Fruit fly (Drosophila melanogaster) whole organism, embryonic: Measurements from ENCODE around the gene CG10874.

Experiments
- Atf-2 ChIP-seq: fragments of 200-800 bp; sonication (Bioruptor generic); optimal IDR thresholded peaks from 2 replicates; lab custom pipeline; 2016; ENCODE audit warnings: missing biosample characterization, missing genetic modification characterization
- CG10267 ChIP-seq: fragments of 200-800 bp; sonication (Bioruptor generic); optimal IDR thresholded peaks from 2 replicates; lab custom pipeline; 2018; ENCODE audit warnings: missing biosample characterization, mild to moderate bottlenecking, missing genetic modification characterization, moderate library complexity
- CG12391 ChIP-seq: fragments of 200-800 bp; sonication (Bioruptor generic); optimal IDR thresholded peaks from 3 replicates; lab custom pipeline; 2018; ENCODE audit warnings: missing biosample characterization, mild to moderate bottlenecking, missing genetic modification characterization, moderate library complexity
- CG12744 ChIP-seq: fragments of 200-800 bp; sonication (Bioruptor generic); optimal IDR thresholded peaks from 2 replicates; lab custom pipeline; 2016; ENCODE audit warnings: missing biosample characterization, missing genetic modification characterization
- CG13123 ChIP-seq: fragments of 200-800 bp; sonication (Bioruptor generic); optimal IDR thresholded peaks from 2 replicates; lab custom pipeline; 2016; ENCODE audit warnings: missing biosample characterization, missing genetic modification characterization
- CG13287 ChIP-seq: fragments of 200-800 bp; sonication (Bioruptor generic); IDR thresholded peaks from 2 replicates; pipeline ENCODE4 v1.3.6; 2022; ENCODE audit warnings: missing biosample characterization, missing genetic modification characterization; ENCODE audit not compliant: partially characterized antibody
- CG14667 ChIP-seq: fragments of 200-800 bp; sonication (Bioruptor generic); IDR thresholded peaks from 2 replicates; pipeline ENCODE4 v1.3.6; 2022; ENCODE audit warnings: missing biosample characterization, missing genetic modification characterization
- CG17186 ChIP-seq: fragments of 200-800 bp; sonication (Bioruptor generic); optimal IDR thresholded peaks from 3 replicates; lab custom pipeline; 2017; ENCODE audit warnings: missing biosample characterization, missing genetic modification reagents, missing genetic modification characterization
- CG30020 ChIP-seq: fragments of 200-800 bp; optimal IDR thresholded peaks from 2 replicates; lab custom pipeline; 2019; ENCODE audit warnings: missing biosample characterization, mild to moderate bottlenecking, missing genetic modification characterization, moderate library complexity
- CG30403 ChIP-seq: fragments of 200-800 bp; sonication (Bioruptor generic); optimal IDR thresholded peaks from 3 replicates; lab custom pipeline; 2016; ENCODE audit warnings: missing biosample characterization, missing genetic modification characterization
- CG3281 ChIP-seq: fragments of 200-800 bp; sonication (Bioruptor generic); optimal IDR thresholded peaks from 3 replicates; lab custom pipeline; 2017; ENCODE audit warnings: missing biosample characterization, mild to moderate bottlenecking, missing genetic modification characterization
- CG4328 ChIP-seq: fragments of 200-800 bp; sonication (Bioruptor generic); optimal IDR thresholded peaks from 3 replicates; lab custom pipeline; 2017; ENCODE audit warnings: missing biosample characterization, missing genetic modification reagents, missing genetic modification characterization
- CG4854 ChIP-seq: fragments of 200-800 bp; sonication (Bioruptor generic); optimal IDR thresholded peaks from 2 replicates; lab custom pipeline; 2016; ENCODE audit warnings: missing biosample characterization, missing genetic modification characterization, inconsistent platforms
- CG8944 ChIP-seq: fragments of 200-800 bp; sonication (Bioruptor generic); optimal IDR thresholded peaks from 3 replicates; lab custom pipeline; 2016; ENCODE audit warnings: missing biosample characterization, missing genetic modification characterization
- CG9215 ChIP-seq: fragments of 200-800 bp; sonication (Bioruptor generic); IDR thresholded peaks from 2 replicates; pipeline ENCODE4 v1.3.6; 2022; ENCODE audit warnings: missing biosample characterization, missing genetic modification characterization
- CG9727 ChIP-seq: fragments of 200-800 bp; sonication (Bioruptor generic); optimal IDR thresholded peaks from 3 replicates; lab custom pipeline; 2017; ENCODE audit warnings: missing biosample characterization, mild to moderate bottlenecking, missing genetic modification characterization
- CkIIα-i1 ChIP-seq: fragments of 200-800 bp; sonication (Bioruptor generic); IDR thresholded peaks from 2 replicates; pipeline ENCODE4 v1.3.6; 2022; ENCODE audit warnings: missing biosample characterization, missing genetic modification characterization
- CoRest ChIP-seq: fragments of 200-800 bp; sonication (Bioruptor generic); optimal IDR thresholded peaks from 3 replicates; lab custom pipeline; 2018; ENCODE audit warnings: missing biosample characterization, mild to moderate bottlenecking, missing genetic modification characterization, moderate library complexity
- D ChIP-seq, 2 experiments: fragments of 200-800 bp in 1 of 2; fragments of >200 bp in 1 of 2; sonication (Bioruptor generic) in 1 of 2; optimal IDR thresholded peaks; 2 replicates in 1 of 2; 3 replicates in 1 of 2; lab custom pipeline; 2017; ENCODE audit warnings: mild to moderate bottlenecking in 1 of 2, missing biosample characterization in 1 of 2, missing genetic modification characterization in 1 of 2, missing genetic modification reagents in 1 of 2
- Dek ChIP-seq: fragments of 200-800 bp; sonication (Bioruptor generic); optimal IDR thresholded peaks from 3 replicates; lab custom pipeline; 2019; ENCODE audit warnings: missing biosample characterization, mild to moderate bottlenecking, missing genetic modification characterization, moderate library complexity
- Dip2 ChIP-seq: fragments of 200-800 bp; sonication (Bioruptor generic); IDR thresholded peaks from 2 replicates; pipeline ENCODE4 v1.3.6; 2022; ENCODE audit warnings: missing biosample characterization, missing genetic modification characterization
- Dref ChIP-seq: fragments of 200-800 bp; sonication (Bioruptor generic); IDR thresholded peaks from 2 replicates; pipeline ENCODE4 v1.3.6; 2022; ENCODE audit warnings: missing biosample characterization, missing genetic modification characterization
- Hr3 ChIP-seq: fragments of 200-800 bp; sonication (Bioruptor generic); optimal IDR thresholded peaks from 3 replicates; lab custom pipeline; 2016; ENCODE audit warnings: missing biosample characterization, missing genetic modification characterization
- Hsf ChIP-seq: fragments of 200-800 bp; sonication (Bioruptor generic); optimal IDR thresholded peaks from 3 replicates; lab custom pipeline; 2016; ENCODE audit warnings: missing biosample characterization, missing genetic modification characterization
- Kr ChIP-seq: fragments of 200-800 bp; sonication (Bioruptor generic); optimal IDR thresholded peaks from 2 replicates; lab custom pipeline; 2017; ENCODE audit warnings: missing biosample characterization, mild to moderate bottlenecking, missing genetic modification characterization
- Mes4 ChIP-seq: fragments of 200-800 bp; sonication (Bioruptor generic); optimal IDR thresholded peaks from 2 replicates; lab custom pipeline; 2016; ENCODE audit warnings: missing biosample characterization, missing genetic modification characterization
- Mrtf ChIP-seq: fragments of 200-800 bp; sonication (Bioruptor generic); IDR thresholded peaks from 3 replicates; pipeline ENCODE4 v1.3.6; 2022; ENCODE audit warnings: missing biosample characterization, missing genetic modification characterization
- Optix ChIP-seq: fragments of 200-800 bp; sonication (Bioruptor generic); IDR thresholded peaks from 3 replicates; pipeline ENCODE4 v1.3.6; 2022; ENCODE audit warnings: missing biosample characterization, missing genetic modification characterization
- abd-A ChIP-seq: fragments of 200-800 bp; sonication (Bioruptor generic); optimal IDR thresholded peaks from 3 replicates; lab custom pipeline; 2019; ENCODE audit warnings: missing biosample characterization, mild to moderate bottlenecking, missing genetic modification characterization, moderate library complexity
- ap ChIP-seq: fragments of 200-800 bp; sonication (Bioruptor generic); IDR thresholded peaks from 2 replicates; pipeline ENCODE4 v1.3.6; 2022; ENCODE audit warnings: missing biosample characterization, missing genetic modification characterization
- ara ChIP-seq: fragments of 200-800 bp; sonication (Bioruptor generic); IDR thresholded peaks from 2 replicates; pipeline ENCODE4 v1.3.6; 2022; ENCODE audit warnings: missing biosample characterization, missing genetic modification characterization
- az2 ChIP-seq: fragments of 200-800 bp; sonication (Bioruptor generic); optimal IDR thresholded peaks from 3 replicates; lab custom pipeline; 2016; ENCODE audit warnings: missing biosample characterization, missing genetic modification characterization
- bcd ChIP-seq: fragments of 200-800 bp; sonication (Bioruptor generic); optimal IDR thresholded peaks from 2 replicates; lab custom pipeline; 2017; ENCODE audit warnings: missing biosample characterization, mild to moderate bottlenecking, missing genetic modification characterization
- bowl ChIP-seq: fragments of 200-800 bp; sonication (Bioruptor generic); IDR thresholded peaks from 2 replicates; pipeline ENCODE4 v1.3.6; 2022; ENCODE audit warnings: missing biosample characterization, missing genetic modification characterization
- chif ChIP-seq, 2 experiments: fragments of 200-800 bp; sonication (Bioruptor generic); optimal IDR thresholded peaks; 3 replicates each; lab custom pipeline; 2016; ENCODE audit warnings: missing biosample characterization in 2 of 2, missing genetic modification characterization in 2 of 2
- chn ChIP-seq: fragments of 200-800 bp; sonication (Bioruptor generic); optimal IDR thresholded peaks from 2 replicates; lab custom pipeline; 2016; ENCODE audit warnings: missing biosample characterization, missing genetic modification characterization
- dm ChIP-seq: fragments of 200-800 bp; sonication (Bioruptor generic); optimal IDR thresholded peaks from 3 replicates; lab custom pipeline; 2016; ENCODE audit warnings: missing biosample characterization, missing genetic modification characterization
- dmrt99B ChIP-seq: fragments of 200-800 bp; sonication (Bioruptor generic); optimal IDR thresholded peaks from 2 replicates; lab custom pipeline; 2018; ENCODE audit warnings: missing biosample characterization, mild to moderate bottlenecking, missing genetic modification characterization, moderate library complexity
- emc ChIP-seq: fragments of 200-800 bp; sonication (Bioruptor generic); optimal IDR thresholded peaks from 2 replicates; lab custom pipeline; 2016; ENCODE audit warnings: missing biosample characterization, missing genetic modification characterization
- fd96Cb ChIP-seq: fragments of 200-800 bp; sonication (Bioruptor generic); optimal IDR thresholded peaks from 2 replicates; lab custom pipeline; 2018; ENCODE audit warnings: missing biosample characterization, mild to moderate bottlenecking, missing genetic modification characterization, moderate library complexity
- gce ChIP-seq: fragments of 200-800 bp; sonication (Bioruptor generic); IDR thresholded peaks from 3 replicates; pipeline ENCODE4 v1.3.6; 2022; ENCODE audit warnings: missing biosample characterization, missing genetic modification characterization
- gem ChIP-seq: fragments of 200-800 bp; sonication (Bioruptor generic); optimal IDR thresholded peaks from 2 replicates; lab custom pipeline; 2019; ENCODE audit warnings: missing biosample characterization, mild to moderate bottlenecking, missing genetic modification characterization, moderate library complexity
- gsb-n ChIP-seq: fragments of 200-800 bp; sonication (Bioruptor generic); optimal IDR thresholded peaks from 3 replicates; lab custom pipeline; 2018; ENCODE audit warnings: missing biosample characterization, mild to moderate bottlenecking, missing genetic modification characterization
- hbn ChIP-seq: fragments of 200-800 bp; sonication (Bioruptor generic); IDR thresholded peaks from 2 replicates; pipeline ENCODE4 v1.3.6; 2022; ENCODE audit warnings: missing biosample characterization, missing genetic modification characterization; ENCODE audit not compliant: partially characterized antibody
- insv ChIP-seq, 2 experiments: fragments of 200-800 bp; sonication (Bioruptor generic); optimal IDR thresholded peaks; 3 replicates each; lab custom pipeline; 2016 to 2018; ENCODE audit warnings: missing biosample characterization in 2 of 2, missing genetic modification characterization in 2 of 2
- jing ChIP-seq: fragments of 200-800 bp; sonication (Bioruptor generic); optimal IDR thresholded peaks from 2 replicates; lab custom pipeline; 2018; ENCODE audit warnings: missing biosample characterization, mild to moderate bottlenecking, missing genetic modification characterization
- oc ChIP-seq: fragments of 200-800 bp; sonication (Bioruptor generic); optimal IDR thresholded peaks from 2 replicates; lab custom pipeline; 2018; ENCODE audit warnings: missing biosample characterization, mild to moderate bottlenecking, missing genetic modification characterization, moderate library complexity
- odd ChIP-seq: fragments of 200-800 bp; sonication (Bioruptor generic); optimal IDR thresholded peaks from 2 replicates; lab custom pipeline; 2017; ENCODE audit warnings: missing biosample characterization, mild to moderate bottlenecking, missing genetic modification characterization
- sob ChIP-seq: fragments of 200-800 bp; sonication (Bioruptor generic); IDR thresholded peaks from 2 replicates; pipeline ENCODE4 v1.3.6; 2022; ENCODE audit warnings: missing biosample characterization, missing genetic modification characterization
- sug ChIP-seq: fragments of 200-800 bp; optimal IDR thresholded peaks from 2 replicates; lab custom pipeline; 2019; ENCODE audit warnings: missing biosample characterization, mild to moderate bottlenecking, missing genetic modification characterization, moderate library complexity
- vfl ChIP-seq: fragments of 200-800 bp; sonication (Bioruptor generic); optimal IDR thresholded peaks from 2 replicates; lab custom pipeline; 2016; ENCODE audit warnings: missing biosample characterization, missing genetic modification characterization

CG10874 gene

dm6 chr2L:2163568-2163953, 28.6 kb downstream of the CG10874 start (continued):
- TF ChIP-seq jing (GFP tag; lab: Kevin White, UChicago) (peak; percentile 82), bcd (GFP tag; lab: Kevin White, UChicago) (peak; percentile 89), sob (GFP tag; lab: Robert Waterston, UW) (peak; percentile 90), ara (GFP tag; lab: Robert Waterston, UW) (peak; percentile 97), Atf-2 (GFP tag; lab: Kevin White, UChicago) (peak; percentile 82), CG30020 (tag; lab: Kevin White, UChicago) (peak; percentile 51), vfl (peak; percentile 32), chn (peak; percentile 73), Hsf (GFP tag; lab: Kevin White, UChicago) (peak; percentile 86), oc (tag; lab: Kevin White, UChicago) (peak; percentile 85), emc (peak; percentile 75), CkIIα-i1 (GFP tag; lab: Robert Waterston, UW) (peak; percentile 53; the same call in 1 of the 2 replicates), Kr (peak; percentile 8), gsb-n (peak; percentile 89), Hr3 (GFP tag; lab: Kevin White, UChicago) (peak; percentile 88), hbn (GFP tag; lab: Robert Waterston, UW) (no peak), sug (no peak), Optix (GFP tag; lab: Robert Waterston, UW) (peak; percentile 96), odd (GFP tag; lab: Kevin White, UChicago) (peak; percentile 70), Dref (GFP tag; lab: Robert Waterston, UW) (no peak), fd96Cb (tag; lab: Kevin White, UChicago) (peak; percentile 92), Dip2 (peak; percentile 27; the same call in 1 of the 2 replicates), CG4854 (GFP tag; lab: Kevin White, UChicago) (peak; percentile 77), CG4328 (GFP tag; lab: Kevin White, UChicago) (peak; percentile 45), CG10267 (tag; lab: Kevin White, UChicago) (peak; percentile 86), CG13123 (GFP tag; lab: Kevin White, UChicago) (peak; percentile 64), dm (GFP tag; lab: Kevin White, UChicago) (peak; percentile 85), CoRest (tag; lab: Kevin White, UChicago) (peak; percentile 88), Dek (tag; lab: Kevin White, UChicago) (peak; percentile 59), dmrt99B (tag; lab: Kevin White, UChicago) (peak; percentile 85), abd-A (tag; lab: Kevin White, UChicago) (peak; percentile 15), CG30403 (GFP tag; lab: Kevin White, UChicago) (peak; percentile 84), CG8944 (GFP tag; lab: Kevin White, UChicago) (peak; percentile 90), CG12744 (GFP tag; lab: Kevin White, UChicago) (peak; percentile 64), CG9727 (peak; percentile 95), bowl (GFP tag; lab: Robert Waterston, UW) (peak; percentile 73), CG13287 (GFP tag; lab: Robert Waterston, UW) (no peak), CG14667 (GFP tag; lab: Robert Waterston, UW) (peak; percentile 91), chif (GFP tag; optimal IDR thresholded peaks at IDR 0.05; lab: Kevin White, UChicago) (peak; percentile 87 to 93), gce (GFP tag; lab: Robert Waterston, UW) (peak; percentile 90), CG17186 (GFP tag; lab: Kevin White, UChicago) (peak; percentile 64), Mes4 (GFP tag; lab: Kevin White, UChicago) (peak; percentile 95), CG12391 (tag; lab: Kevin White, UChicago) (peak; percentile 91), ap (GFP tag; lab: Robert Waterston, UW) (peak; percentile 90), D (optimal IDR thresholded peaks at IDR 0.05; lab: Kevin White, UChicago) (no peak), D (GFP tag; optimal IDR thresholded peaks at IDR 0.05; lab: Kevin White, UChicago) (peak; percentile 91), az2 (peak; percentile 86), Mrtf (GFP tag; lab: Robert Waterston, UW) (peak; percentile 92), gem (tag; lab: Kevin White, UChicago) (peak; percentile 93), CG3281 (GFP tag; lab: Kevin White, UChicago) (peak; percentile 62), CG9215 (GFP tag; lab: Robert Waterston, UW) (peak; percentile 80), insv (GFP tag; optimal IDR thresholded peaks at IDR 0.05; lab: Kevin White, UChicago) (no peak)
